Worm (Caenorhabditis elegans) whole organism, L3 larva: ENCODE data around the gene sdz-10.

Source experiments
- R02D3.7 ChIP-seq: fragments of 150-350 bp; optimal IDR thresholded peaks from 2 replicates; lab custom pipeline; 2014; ENCODE audit warnings: missing biosample characterization, missing genetic modification characterization
- ZK546.5 ChIP-seq: sonication (generic microtip); optimal IDR thresholded peaks from 2 replicates; lab custom pipeline; 2017; ENCODE audit warnings: missing biosample characterization, missing genetic modification characterization
- aly-2 ChIP-seq: fragments of 150-350 bp; optimal IDR thresholded peaks from 2 replicates; lab custom pipeline; 2014; ENCODE audit warnings: missing biosample characterization, missing genetic modification characterization
- ama-1 ChIP-seq: fragments of 150-350 bp; optimal IDR thresholded peaks from 2 replicates; lab custom pipeline; 2018
- ceh-16 ChIP-seq: sonication (generic microtip); optimal IDR thresholded peaks from 2 replicates; lab custom pipeline; 2017; ENCODE audit warnings: missing biosample characterization, missing genetic modification characterization
- ceh-28 ChIP-seq: fragments of 150-350 bp; optimal IDR thresholded peaks from 2 replicates; lab custom pipeline; 2014; ENCODE audit warnings: missing biosample characterization, missing genetic modification reagents, missing genetic modification characterization
- ceh-82 ChIP-seq: fragments of 150-350 bp; optimal IDR thresholded peaks from 2 replicates; lab custom pipeline; 2014; ENCODE audit warnings: missing biosample characterization, missing genetic modification characterization
- ceh-9 ChIP-seq: sonication (generic microtip); optimal IDR thresholded peaks from 2 replicates; lab custom pipeline; 2018; ENCODE audit warnings: missing biosample characterization, missing genetic modification characterization
- egl-27 ChIP-seq: sonication (generic microtip); optimal IDR thresholded peaks from 4 replicates; lab custom pipeline; 2017; ENCODE audit warnings: missing biosample characterization, missing genetic modification reagents, missing genetic modification characterization
- egl-5 ChIP-seq: fragments of 150-350 bp; optimal IDR thresholded peaks from 2 replicates; lab custom pipeline; 2017; ENCODE audit warnings: missing biosample characterization, missing genetic modification reagents, missing genetic modification characterization, inconsistent platforms
- elt-1 ChIP-seq: fragments of 150-350 bp; optimal IDR thresholded peaks from 2 replicates; lab custom pipeline; 2014; ENCODE audit warnings: missing biosample characterization, missing genetic modification characterization
- elt-2 ChIP-seq: sonication (generic microtip); optimal IDR thresholded peaks from 2 replicates; lab custom pipeline; 2016; ENCODE audit warnings: missing genetic modification reagents, mild to moderate bottlenecking, missing genetic modification characterization, missing compliant biosample characterization
- elt-3 ChIP-seq, 3 experiments: fragments of 150-350 bp in 1 of 3; sonication (generic microtip) in 2 of 3; optimal IDR thresholded peaks; 2 replicates in 2 of 3; 4 replicates in 1 of 3; lab custom pipeline; 2014 to 2017; ENCODE audit warnings: missing biosample characterization in 3 of 3, missing genetic modification characterization in 3 of 3
- fkh-10 ChIP-seq: sonication (generic microtip); optimal IDR thresholded peaks from 2 replicates; lab custom pipeline; 2017; ENCODE audit warnings: missing biosample characterization, missing genetic modification reagents, missing genetic modification characterization
- fkh-2 ChIP-seq: fragments of 150-350 bp; optimal IDR thresholded peaks from 2 replicates; lab custom pipeline; 2014; ENCODE audit warnings: missing biosample characterization, missing genetic modification reagents, missing genetic modification characterization
- fos-1 ChIP-seq: fragments of 150-350 bp; optimal IDR thresholded peaks from 2 replicates; lab custom pipeline; 2014; ENCODE audit warnings: missing biosample characterization, missing genetic modification characterization
- hmg-11 ChIP-seq: sonication (generic microtip); optimal IDR thresholded peaks from 2 replicates; lab custom pipeline; 2016; ENCODE audit warnings: missing genetic modification characterization, missing compliant biosample characterization
- jun-1 ChIP-seq: fragments of 150-350 bp; optimal IDR thresholded peaks from 2 replicates; lab custom pipeline; 2014; ENCODE audit warnings: missing biosample characterization, missing genetic modification reagents, missing genetic modification characterization
- lin-15B ChIP-seq: fragments of 150-350 bp; optimal IDR thresholded peaks from 2 replicates; lab custom pipeline; 2014; ENCODE audit warnings: missing biosample characterization, missing genetic modification characterization
- lin-39 ChIP-seq: fragments of 150-350 bp; optimal IDR thresholded peaks from 2 replicates; lab custom pipeline; 2018; ENCODE audit warnings: missing biosample characterization, missing genetic modification reagents, missing genetic modification characterization
- lsy-12 ChIP-seq: sonication (generic microtip); optimal IDR thresholded peaks from 2 replicates; lab custom pipeline; 2016; ENCODE audit warnings: mild to moderate bottlenecking, missing genetic modification characterization, missing compliant biosample characterization
- mdl-1 ChIP-seq: fragments of 150-350 bp; optimal IDR thresholded peaks from 2 replicates; lab custom pipeline; 2014; ENCODE audit warnings: missing biosample characterization, missing genetic modification characterization
- nfya-1 ChIP-seq: sonication (generic microtip); optimal IDR thresholded peaks from 2 replicates; lab custom pipeline; 2017; ENCODE audit warnings: missing genetic modification characterization, mild to moderate bottlenecking, missing compliant biosample characterization, antibody characterized with exemption, moderate library complexity; ENCODE audit not compliant: insufficient read depth
- nhr-11 ChIP-seq: fragments of 150-350 bp; optimal IDR thresholded peaks from 2 replicates; lab custom pipeline; 2014; ENCODE audit warnings: missing biosample characterization, missing genetic modification characterization
- nhr-12 ChIP-seq: fragments of 150-350 bp; optimal IDR thresholded peaks from 2 replicates; lab custom pipeline; 2014; ENCODE audit warnings: missing biosample characterization, missing genetic modification characterization
- nhr-23 ChIP-seq: fragments of 150-350 bp; optimal IDR thresholded peaks from 2 replicates; lab custom pipeline; 2014; ENCODE audit warnings: missing biosample characterization, missing genetic modification reagents, missing genetic modification characterization
- nhr-237 ChIP-seq: fragments of 150-350 bp; optimal IDR thresholded peaks from 2 replicates; lab custom pipeline; 2014; ENCODE audit warnings: missing biosample characterization, missing genetic modification characterization
- nhr-25 ChIP-seq: sonication (generic microtip); optimal IDR thresholded peaks from 2 replicates; lab custom pipeline; 2017; ENCODE audit warnings: missing biosample characterization, missing genetic modification characterization
- nhr-28 ChIP-seq: fragments of 150-350 bp; optimal IDR thresholded peaks from 2 replicates; lab custom pipeline; 2014; ENCODE audit warnings: missing biosample characterization, missing genetic modification characterization
- nhr-43 ChIP-seq: sonication (generic microtip); optimal IDR thresholded peaks from 2 replicates; lab custom pipeline; 2016; ENCODE audit warnings: mild to moderate bottlenecking, missing genetic modification characterization, missing compliant biosample characterization; ENCODE audit not compliant: poor library complexity, severe bottlenecking
- nhr-67 ChIP-seq: fragments of 150-350 bp; optimal IDR thresholded peaks from 2 replicates; lab custom pipeline; 2014; ENCODE audit warnings: missing biosample characterization, missing genetic modification characterization
- pha-4 ChIP-seq: fragments of 150-350 bp; optimal IDR thresholded peaks from 2 replicates; lab custom pipeline; 2014; ENCODE audit warnings: missing biosample characterization, missing genetic modification reagents, missing genetic modification characterization
- pqm-1 ChIP-seq: fragments of 150-350 bp; optimal IDR thresholded peaks from 2 replicates; lab custom pipeline; 2017; ENCODE audit warnings: missing biosample characterization, missing genetic modification characterization, inconsistent platforms
- sea-2 ChIP-seq: fragments of 150-350 bp; sonication (generic microtip); optimal IDR thresholded peaks from 4 replicates; lab custom pipeline; 2014; ENCODE audit warnings: missing biosample characterization, missing genetic modification reagents, missing genetic modification characterization
- skn-1 ChIP-seq: fragments of 150-350 bp; optimal IDR thresholded peaks from 2 replicates; lab custom pipeline; 2014; ENCODE audit warnings: missing biosample characterization, missing genetic modification characterization
- snpc-4 ChIP-seq: fragments of 150-350 bp; optimal IDR thresholded peaks from 2 replicates; lab custom pipeline; 2014; ENCODE audit warnings: missing biosample characterization, missing genetic modification characterization
- tbx-2 ChIP-seq: sonication (generic microtip); optimal IDR thresholded peaks from 2 replicates; lab custom pipeline; 2016; ENCODE audit warnings: mild to moderate bottlenecking, missing genetic modification characterization, missing compliant biosample characterization
- unc-39 ChIP-seq: sonication (generic microtip); optimal IDR thresholded peaks from 4 replicates; lab custom pipeline; 2017; ENCODE audit warnings: missing biosample characterization, missing genetic modification characterization
- zag-1 ChIP-seq: fragments of 150-350 bp; optimal IDR thresholded peaks from 2 replicates; lab custom pipeline; 2014; ENCODE audit warnings: missing biosample characterization, missing genetic modification characterization
- ztf-11 ChIP-seq: fragments of 150-350 bp; optimal IDR thresholded peaks from 2 replicates; lab custom pipeline; 2014; ENCODE audit warnings: missing biosample characterization, missing genetic modification characterization
- ztf-4 ChIP-seq: fragments of 150-350 bp; optimal IDR thresholded peaks from 2 replicates; lab custom pipeline; 2014; ENCODE audit warnings: missing biosample characterization, missing genetic modification characterization

The sdz-10 gene

ce11 chrII:2752999-2753398 is 19.1 kb downstream of the sdz-10 start, which contains the start of gene F29A7.3:
Gene F29A7.3, plus strand, starts transcription at chrII:2753299.
- TF ChIP-seq fos-1 (no peak), hmg-11 (no peak), tbx-2 (no peak), nhr-28 (tag; lab: Kevin White, UChicago) (no peak)

- no peak for TF ChIP-seq lsy-12 (tag; lab: Kevin White, UChicago)
- TF ChIP-seq hmg-11 = no peak
- peak; percentile 47 for TF ChIP-seq nhr-43 (tag; lab: Kevin White, UChicago)
- TF ChIP-seq egl-27 (tag; lab: Kevin White, UChicago) = no peak
- TF ChIP-seq nhr-11 (tag; lab: Kevin White, UChicago) = no peak
- peak; percentile 38 for TF ChIP-seq lin-39 (tag; lab: Kevin White, UChicago)
- peak; percentile 25 for TF ChIP-seq elt-2
- TF ChIP-seq pqm-1 (tag; lab: Kevin White, UChicago) = peak; percentile 12
- peak; percentile 71 for TF ChIP-seq snpc-4 (tag; lab: Kevin White, UChicago)
- peak; percentile 79 for TF ChIP-seq lin-15B (tag; lab: Kevin White, UChicago)
- TF ChIP-seq R02D3.7 (tag; lab: Kevin White, UChicago) = peak; percentile 12
- TF ChIP-seq nhr-23 (tag; lab: Kevin White, UChicago) = peak; percentile 30
Measured at ce11 chrII:2752536-2752935, 19.5 kb downstream of the sdz-10 start, which contains the start of gene F29A7.6. Gene F29A7.6, minus strand, starts transcription at chrII:2752611.

ce11 chrII:2751278-2751677 is 20.8 kb downstream of the sdz-10 start:
- TF ChIP-seq elt-2 (peak; percentile 14), egl-27 (tag; lab: Kevin White, UChicago) (no peak)
- TF ChIP-seq, all 47 proteins: peak for 1

ce11 chrII:2749595-2750048 is 22.4 kb downstream of the sdz-10 start, which contains the start of gene F29A7.4:
Gene F29A7.4, plus strand, starts transcription at chrII:2749998.
- peak; percentile 64 for TF ChIP-seq elt-2
- no peak for TF ChIP-seq egl-5 (tag; lab: Kevin White, UChicago)
- peak; percentile 58 for TF ChIP-seq pqm-1 (tag; lab: Kevin White, UChicago)

- no peak for TF ChIP-seq ceh-16 (tag; lab: Kevin White, UChicago)
- TF ChIP-seq nhr-11 (tag; lab: Kevin White, UChicago) = no peak
- no peak for TF ChIP-seq nhr-67 (tag; lab: Kevin White, UChicago)
- no peak for TF ChIP-seq nhr-43 (tag; lab: Kevin White, UChicago)
- no peak for TF ChIP-seq sea-2 (GFP tag; lab: Kevin White, UChicago)
- TF ChIP-seq lin-39 (tag; lab: Kevin White, UChicago) = peak; percentile 71
- no peak for TF ChIP-seq pha-4 (tag; lab: Kevin White, UChicago)
- peak; percentile 46 for TF ChIP-seq tbx-2
- peak; percentile 76 for TF ChIP-seq hmg-11
- TF ChIP-seq fkh-2 (tag; lab: Kevin White, UChicago) = no peak
- TF ChIP-seq ceh-82 = peak; percentile 26
- no peak for TF ChIP-seq egl-27 (tag; lab: Kevin White, UChicago)
- no peak for TF ChIP-seq nhr-12 (tag; lab: Kevin White, UChicago)
- TF ChIP-seq lsy-12 (tag; lab: Kevin White, UChicago) = no peak
- TF ChIP-seq ceh-28 = no peak
- no peak for TF ChIP-seq nhr-23 (tag; lab: Kevin White, UChicago)
- peak; percentile 81 for TF ChIP-seq nfya-1 (tag; lab: Kevin White, UChicago)
- no peak for TF ChIP-seq aly-2 (tag; lab: Kevin White, UChicago)
- TF ChIP-seq ztf-11 (tag; lab: Kevin White, UChicago) = no peak
- TF ChIP-seq lin-15B (tag; lab: Kevin White, UChicago) = peak; percentile 41
- TF ChIP-seq egl-5 (tag; lab: Kevin White, UChicago) = peak; percentile 15
- no peak for TF ChIP-seq nhr-25 (tag; lab: Kevin White, UChicago)
- no peak for TF ChIP-seq fos-1
- peak; percentile 13 for TF ChIP-seq R02D3.7 (tag; lab: Kevin White, UChicago)
- no peak for TF ChIP-seq elt-1 (tag; lab: Kevin White, UChicago)
- no peak for TF ChIP-seq ztf-4 (tag; lab: Kevin White, UChicago)
- TF ChIP-seq snpc-4 (tag; lab: Kevin White, UChicago) = peak; percentile 41
- TF ChIP-seq elt-3 (tag; optimal IDR thresholded peaks at IDR 0.05; lab: Kevin White, UChicago) = no peak
- TF ChIP-seq ama-1 = no peak
- TF ChIP-seq ceh-9 (tag; lab: Kevin White, UChicago) = no peak
- no peak for TF ChIP-seq nhr-28 (tag; lab: Kevin White, UChicago)
- TF ChIP-seq mdl-1 (tag; lab: Kevin White, UChicago) = no peak
- peak; percentile 10 for TF ChIP-seq skn-1 (tag; lab: Kevin White, UChicago)
- TF ChIP-seq jun-1 (tag; lab: Kevin White, UChicago) = no peak
- no peak for TF ChIP-seq ZK546.5 (tag; lab: Kevin White, UChicago)
- TF ChIP-seq unc-39 (tag; lab: Kevin White, UChicago) = no peak
- peak; percentile 30 for TF ChIP-seq zag-1 (tag; lab: Kevin White, UChicago)
- TF ChIP-seq nhr-237 (tag; lab: Kevin White, UChicago) = no peak
- TF ChIP-seq elt-2 = no peak
- peak; percentile 31 for TF ChIP-seq fkh-10 (GFP tag; lab: Kevin White, UChicago)
Measured at ce11 chrII:2747956-2748621, 24.0 kb downstream of the sdz-10 start.
